Fruit fly (Drosophila melanogaster): ENCODE results near the gene ase.

The ase gene

DNA sequence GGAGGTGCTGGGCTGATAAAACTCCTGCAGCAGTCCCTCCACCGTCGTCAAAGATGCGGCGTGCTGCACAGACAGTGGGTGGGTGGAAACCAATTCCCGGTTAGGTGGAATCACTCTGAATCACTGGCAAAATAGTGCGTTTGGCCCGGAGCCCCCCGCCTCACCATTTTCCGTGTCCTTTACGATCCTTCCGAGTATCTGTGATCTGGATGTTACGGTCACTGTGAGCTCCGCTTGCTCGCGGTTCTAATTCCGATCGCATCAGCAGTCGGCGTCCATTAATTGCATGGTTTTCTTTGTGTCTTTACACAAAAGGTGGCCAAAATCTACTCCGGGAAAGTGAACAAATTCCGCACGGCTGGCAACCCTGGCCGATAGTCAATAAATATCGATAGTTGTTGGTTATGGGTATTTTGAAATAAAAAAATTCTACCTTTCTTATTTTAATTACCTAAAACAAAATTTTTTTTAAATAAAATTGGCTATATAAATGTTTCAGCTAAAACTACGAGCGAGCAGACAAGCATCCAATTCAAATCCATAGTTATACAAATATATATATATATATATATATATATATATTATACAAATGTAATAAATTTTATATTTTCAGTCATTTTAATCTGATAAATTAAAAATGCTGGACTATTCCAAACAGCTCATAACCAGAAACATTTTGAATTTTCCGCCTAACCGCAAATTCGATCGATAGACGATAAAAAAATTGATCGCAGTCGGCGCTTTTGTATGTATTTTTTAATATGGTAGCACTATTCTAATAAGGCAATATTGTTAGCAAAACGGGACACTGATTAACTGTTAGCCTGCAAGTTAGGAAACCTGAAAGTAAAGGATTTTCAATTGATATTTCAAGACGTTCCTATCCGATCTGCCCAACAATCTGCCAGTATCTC is 15.9 kb downstream of the ase start, which contains the start of the genes ebo and CG13373 (continued):
- no peak for TF ChIP-seq CG3163 (GFP tag; optimal IDR thresholded peaks at IDR 0.05)
- no peak for TF ChIP-seq chn (GFP tag; optimal IDR thresholded peaks at IDR 0.05)
- TF ChIP-seq CG5245 (GFP tag; optimal IDR thresholded peaks at IDR 0.05), result no peak
- peak; percentile 78 for TF ChIP-seq E2f2 (GFP tag; IDR thresholded peaks at IDR 0.05)
- TF ChIP-seq mam (GFP tag; optimal IDR thresholded peaks at IDR 0.05), result peak; percentile 35
- TF ChIP-seq Mes4 (GFP tag; optimal IDR thresholded peaks at IDR 0.05), result no peak
- TF ChIP-seq esg (GFP tag; conservative IDR thresholded peaks at IDR 0.05), result no peak
- TF ChIP-seq CG16813 (GFP tag; IDR thresholded peaks at IDR 0.05; ENCODE audit: partially characterized antibody), result peak; percentile 59; the same call in 2 of the 3 replicates
- TF ChIP-seq CG15514 (GFP tag; optimal IDR thresholded peaks at IDR 0.05), result no peak
- TF ChIP-seq tna (GFP tag; IDR thresholded peaks at IDR 0.05; ENCODE audit: partially characterized antibody), result no peak
- no peak for TF ChIP-seq CG9727 (GFP tag; optimal IDR thresholded peaks at IDR 0.05)
- TF ChIP-seq crc (GFP tag; optimal IDR thresholded peaks at IDR 0.05), result no peak
- no peak for TF ChIP-seq CG7839 (tag; optimal IDR thresholded peaks at IDR 0.05)
- TF ChIP-seq Oaz (GFP tag; IDR thresholded peaks at IDR 0.05), result no peak
- TF ChIP-seq ttk (GFP tag; IDR thresholded peaks at IDR 0.05), result no peak
- peak; percentile 22 for TF ChIP-seq Ets97D (GFP tag; optimal IDR thresholded peaks at IDR 0.05)
- TF ChIP-seq tup (GFP tag; optimal IDR thresholded peaks at IDR 0.05), result no peak
- no peak for TF ChIP-seq pho (GFP tag; optimal IDR thresholded peaks at IDR 0.05)
- no peak for TF ChIP-seq ab (GFP tag; optimal IDR thresholded peaks at IDR 0.05)
- TF ChIP-seq CG2678 (tag; optimal IDR thresholded peaks at IDR 0.05), result no peak
- TF ChIP-seq CG16815 (GFP tag; optimal IDR thresholded peaks at IDR 0.05), result no peak
- no peak for TF ChIP-seq Bdp1 (GFP tag; optimal IDR thresholded peaks at IDR 0.05)
- TF ChIP-seq CG4617 (GFP tag; optimal IDR thresholded peaks at IDR 0.05; ENCODE audit: borderline replicate concordance), result peak; percentile 71
- TF ChIP-seq ewg (GFP tag; optimal IDR thresholded peaks at IDR 0.05), result peak; percentile 4
- no peak for TF ChIP-seq repo (GFP tag; optimal IDR thresholded peaks at IDR 0.05)
- TF ChIP-seq CG32772 (GFP tag; IDR thresholded peaks at IDR 0.05), result no peak
- TF ChIP-seq CG10565 (GFP tag; optimal IDR thresholded peaks at IDR 0.05), result no peak
- TF ChIP-seq CG2116 (GFP tag; optimal IDR thresholded peaks at IDR 0.05), result no peak
- peak; percentile 37 for TF ChIP-seq pzg (GFP tag; optimal IDR thresholded peaks at IDR 0.05)
- no peak for TF ChIP-seq Atf3 (GFP tag; optimal IDR thresholded peaks at IDR 0.05)
- no peak for TF ChIP-seq nerfin-1 (tag; optimal IDR thresholded peaks at IDR 0.05)
- no peak for TF ChIP-seq CG14965 (GFP tag; optimal IDR thresholded peaks at IDR 0.05; ENCODE audit: borderline replicate concordance)
- no peak for TF ChIP-seq CG2712 (tag; optimal IDR thresholded peaks at IDR 0.05)
- TF ChIP-seq sim (GFP tag; IDR thresholded peaks at IDR 0.05), result no peak
- no peak for TF ChIP-seq hth (optimal IDR thresholded peaks at IDR 0.05)
- peak; percentile 20 for TF ChIP-seq Oli (tag; optimal IDR thresholded peaks at IDR 0.05)
- peak; percentile 65 for TF ChIP-seq amos (GFP tag; IDR thresholded peaks at IDR 0.05; ENCODE audit: partially characterized antibody)
- no peak for TF ChIP-seq gcm2 (GFP tag; optimal IDR thresholded peaks at IDR 0.05)
- peak; percentile 1 for TF ChIP-seq stwl (tag; optimal IDR thresholded peaks at IDR 0.05)
- TF ChIP-seq bcd (GFP tag; optimal IDR thresholded peaks at IDR 0.05), result no peak
- no peak for TF ChIP-seq CrebB (tag; optimal IDR thresholded peaks at IDR 0.05)
- TF ChIP-seq bab2 (GFP tag; optimal IDR thresholded peaks at IDR 0.05), result no peak
- no peak for TF ChIP-seq ara (GFP tag; IDR thresholded peaks at IDR 0.05)
- peak; percentile 5 for TF ChIP-seq tin (GFP tag; optimal IDR thresholded peaks at IDR 0.05)
- TF ChIP-seq CG12104 (GFP tag; optimal IDR thresholded peaks at IDR 0.05), result no peak
- TF ChIP-seq odd (GFP tag; optimal IDR thresholded peaks at IDR 0.05), result no peak
- no peak for TF ChIP-seq CG2199 (GFP tag; IDR thresholded peaks at IDR 0.05)
- TF ChIP-seq CG13775 (GFP tag; optimal IDR thresholded peaks at IDR 0.05), result peak; percentile 16
- 0 out of 2 replicates have a peak, but pooled peaks have one; percentile 11 for TF ChIP-seq sna (GFP tag; IDR thresholded peaks at IDR 0.05; ENCODE audit: partially characterized antibody)

All from whole organism, embryonic.